Fruit fly (Drosophila melanogaster): ENCODE data around the gene CG4462.

Gene CG4462

DNA sequence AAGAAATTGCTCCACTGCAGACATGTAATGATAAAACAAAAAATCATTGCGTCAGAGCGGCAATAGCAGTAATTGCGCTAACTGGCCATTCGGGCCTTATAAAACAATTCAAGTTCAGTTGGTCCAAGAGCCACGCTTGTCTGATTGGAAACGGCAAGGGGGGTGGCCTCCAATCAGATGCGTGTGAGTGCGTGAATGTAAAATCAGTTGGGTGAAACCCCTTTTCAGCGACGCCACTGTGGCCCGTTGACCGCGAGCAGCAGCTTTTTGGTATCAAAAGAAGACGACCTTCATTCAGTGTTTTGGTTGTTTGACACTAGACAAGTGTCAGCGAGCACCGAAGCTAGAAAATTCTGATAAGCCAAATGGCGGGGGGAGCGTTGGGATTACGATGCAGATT is 22.8 kb downstream of the CG4462 start:
- TF ChIP-seq insv (optimal IDR thresholded peaks at IDR 0.05) (no peak), Sin3A (optimal IDR thresholded peaks at IDR 0.05) (no peak), ttk (optimal IDR thresholded peaks at IDR 0.05) (no peak), psq (optimal IDR thresholded peaks at IDR 0.05) (no peak), h (optimal IDR thresholded peaks at IDR 0.05) (no peak), Myc (optimal IDR thresholded peaks at IDR 0.05) (no peak)

DNA sequence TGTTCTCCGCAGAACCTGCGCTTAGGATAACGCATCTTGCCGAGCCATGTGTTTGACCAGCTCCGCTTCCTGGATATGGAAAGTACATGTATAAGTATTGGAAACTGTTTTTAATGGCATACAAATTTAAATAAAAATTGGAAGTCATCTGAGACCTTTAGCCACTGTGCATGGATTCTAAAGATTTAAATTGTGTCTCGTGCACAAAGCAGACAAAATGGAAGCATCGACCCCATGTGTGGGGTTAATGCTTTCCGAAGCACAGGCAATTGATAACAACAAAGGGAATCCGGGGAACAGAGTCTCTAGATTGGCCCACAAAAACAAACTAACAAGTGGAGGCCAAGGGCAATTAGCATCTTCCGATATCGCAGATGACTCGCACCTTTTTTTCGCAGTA is 23.4 kb downstream of the CG4462 start:
- TF ChIP-seq psq (optimal IDR thresholded peaks at IDR 0.05) (no peak), insv (optimal IDR thresholded peaks at IDR 0.05) (no peak), Myc (optimal IDR thresholded peaks at IDR 0.05) (no peak), ttk (optimal IDR thresholded peaks at IDR 0.05) (no peak), Sin3A (optimal IDR thresholded peaks at IDR 0.05) (no peak), h (optimal IDR thresholded peaks at IDR 0.05) (no peak)

- TF ChIP-seq Myc (optimal IDR thresholded peaks at IDR 0.05) = no peak
- no peak for TF ChIP-seq psq (optimal IDR thresholded peaks at IDR 0.05)
- TF ChIP-seq Sin3A (optimal IDR thresholded peaks at IDR 0.05) = no peak
- no peak for TF ChIP-seq h (optimal IDR thresholded peaks at IDR 0.05)
- no peak for TF ChIP-seq insv (optimal IDR thresholded peaks at IDR 0.05)
- TF ChIP-seq ttk (optimal IDR thresholded peaks at IDR 0.05) = no peak
Measured at dm6 chr3R:19895305-19895704, 29.9 kb downstream of the CG4462 start.

dm6 chr3R:19892046-19892445 is 33.1 kb downstream of the CG4462 start:
- TF ChIP-seq Sin3A (optimal IDR thresholded peaks at IDR 0.05) (no peak), insv (optimal IDR thresholded peaks at IDR 0.05) (no peak), psq (optimal IDR thresholded peaks at IDR 0.05) (no peak), h (optimal IDR thresholded peaks at IDR 0.05) (no peak), Myc (optimal IDR thresholded peaks at IDR 0.05) (no peak), ttk (optimal IDR thresholded peaks at IDR 0.05) (no peak)

DNA sequence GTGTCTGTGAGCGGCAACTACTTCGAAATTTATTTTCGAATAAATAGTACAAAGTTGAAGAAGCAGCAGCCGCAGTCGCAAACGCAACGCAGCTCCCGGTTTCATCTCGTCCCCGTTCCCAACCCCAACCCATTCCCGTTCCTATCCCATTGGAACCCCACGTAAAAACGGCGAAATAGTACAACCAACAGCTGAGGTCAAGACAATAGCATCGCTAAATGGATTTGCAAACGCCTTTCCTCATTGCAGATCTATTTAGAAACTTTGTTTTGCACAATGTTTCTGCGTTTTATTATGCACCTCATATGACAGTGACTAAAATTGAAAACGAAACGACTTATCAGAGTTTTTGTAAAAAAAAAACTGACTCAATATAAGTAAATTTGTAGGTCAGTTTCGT is 33.8 kb downstream of the CG4462 start:
- no peak for TF ChIP-seq psq (optimal IDR thresholded peaks at IDR 0.05)
- no peak for TF ChIP-seq Myc (optimal IDR thresholded peaks at IDR 0.05)
- TF ChIP-seq h (optimal IDR thresholded peaks at IDR 0.05) = no peak
- TF ChIP-seq Sin3A (optimal IDR thresholded peaks at IDR 0.05) = no peak
- TF ChIP-seq ttk (optimal IDR thresholded peaks at IDR 0.05) = no peak
- TF ChIP-seq insv (optimal IDR thresholded peaks at IDR 0.05) = no peak

DNA sequence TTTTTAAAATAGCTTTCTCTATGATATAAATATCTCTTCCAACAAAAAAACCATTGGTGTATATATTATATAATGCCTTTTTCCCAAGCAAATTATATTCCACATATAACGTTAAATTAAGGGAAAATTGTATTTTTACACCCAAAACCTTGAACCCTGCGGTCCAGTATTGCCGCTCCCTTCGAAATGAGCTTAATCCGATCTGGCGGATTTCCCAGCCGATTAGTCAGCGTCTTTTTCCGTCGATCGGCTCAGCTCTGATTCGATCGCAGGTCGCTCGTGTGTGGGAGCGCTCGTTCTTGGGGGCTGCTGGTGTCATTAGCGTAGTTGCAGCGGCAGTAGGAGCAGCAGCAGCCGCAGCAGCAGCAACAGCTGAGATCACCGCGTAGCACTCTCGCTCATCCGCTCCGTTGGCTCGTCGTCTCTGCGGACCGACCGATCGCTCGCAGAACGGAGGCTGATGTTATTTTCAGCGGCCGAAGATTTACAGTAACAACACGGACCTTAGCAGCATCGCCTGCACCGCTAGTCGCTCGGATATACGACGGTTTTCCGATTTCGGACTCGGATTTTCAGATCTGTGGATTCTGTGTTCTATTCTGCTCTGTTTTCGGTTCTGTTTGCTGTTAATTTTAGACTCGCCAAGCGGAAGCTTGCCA is 34.7 kb downstream of the CG4462 start, which contains the start of gene CG4733:
TSS of gene CG4733 (plus strand) at position 350 of the 659 bp plus-strand sequence.
- TF ChIP-seq h (optimal IDR thresholded peaks at IDR 0.05) = no peak
- TF ChIP-seq Myc (optimal IDR thresholded peaks at IDR 0.05) = no peak
- no peak for TF ChIP-seq psq (optimal IDR thresholded peaks at IDR 0.05)
- no peak for TF ChIP-seq Sin3A (optimal IDR thresholded peaks at IDR 0.05)
- TF ChIP-seq insv (optimal IDR thresholded peaks at IDR 0.05) = no peak
- TF ChIP-seq ttk (optimal IDR thresholded peaks at IDR 0.05) = no peak

DNA sequence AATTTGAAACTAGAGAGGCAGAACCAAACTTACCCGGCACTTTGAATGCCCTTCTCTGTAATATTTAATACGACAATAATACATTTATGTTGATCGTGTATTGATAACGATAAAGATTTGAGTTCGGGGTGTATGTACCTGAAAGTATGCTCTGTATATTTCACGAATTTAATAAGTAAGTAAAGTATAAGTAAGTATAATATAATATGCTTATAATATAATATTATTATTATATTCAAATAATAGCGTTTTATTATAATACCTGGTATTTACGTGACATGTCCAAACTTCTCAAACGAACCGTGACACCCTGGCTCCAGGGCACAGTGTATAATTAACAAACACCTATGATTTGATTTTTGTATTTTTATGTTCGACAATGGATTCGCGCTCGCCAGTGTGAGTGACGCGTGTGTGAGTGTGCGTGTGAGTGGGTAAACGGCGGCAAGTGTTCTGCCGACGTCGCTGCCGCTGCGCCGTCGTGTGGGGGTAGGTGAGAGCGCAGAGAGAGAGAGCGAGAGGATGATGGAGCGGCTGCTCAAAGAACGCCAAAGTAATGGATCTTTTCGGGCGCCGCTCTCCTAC is 35.5 kb downstream of the CG4462 start:
- TF ChIP-seq Sin3A (optimal IDR thresholded peaks at IDR 0.05) (no peak), insv (optimal IDR thresholded peaks at IDR 0.05) (no peak), psq (optimal IDR thresholded peaks at IDR 0.05) (no peak), Myc (optimal IDR thresholded peaks at IDR 0.05) (no peak), h (optimal IDR thresholded peaks at IDR 0.05) (no peak), ttk (optimal IDR thresholded peaks at IDR 0.05) (no peak)

dm6 chr3R:19888156-19888784 is 36.9 kb downstream of the CG4462 start, which contains the start of gene ninaE:
TSS of gene ninaE (minus strand) at chr3R:19888206.
- no peak for TF ChIP-seq Sin3A (optimal IDR thresholded peaks at IDR 0.05)
- no peak for TF ChIP-seq Myc (optimal IDR thresholded peaks at IDR 0.05)
- no peak for TF ChIP-seq h (optimal IDR thresholded peaks at IDR 0.05)
- TF ChIP-seq ttk (optimal IDR thresholded peaks at IDR 0.05) = no peak
- TF ChIP-seq psq (optimal IDR thresholded peaks at IDR 0.05) = no peak
- no peak for TF ChIP-seq insv (optimal IDR thresholded peaks at IDR 0.05)

dm6 chr3R:19880431-19880939 is 44.7 kb downstream of the CG4462 start:
- TF ChIP-seq ttk (optimal IDR thresholded peaks at IDR 0.05) (no peak), h (optimal IDR thresholded peaks at IDR 0.05) (no peak), psq (optimal IDR thresholded peaks at IDR 0.05) (no peak), insv (optimal IDR thresholded peaks at IDR 0.05) (no peak), Myc (optimal IDR thresholded peaks at IDR 0.05) (no peak), Sin3A (optimal IDR thresholded peaks at IDR 0.05) (no peak)

DNA sequence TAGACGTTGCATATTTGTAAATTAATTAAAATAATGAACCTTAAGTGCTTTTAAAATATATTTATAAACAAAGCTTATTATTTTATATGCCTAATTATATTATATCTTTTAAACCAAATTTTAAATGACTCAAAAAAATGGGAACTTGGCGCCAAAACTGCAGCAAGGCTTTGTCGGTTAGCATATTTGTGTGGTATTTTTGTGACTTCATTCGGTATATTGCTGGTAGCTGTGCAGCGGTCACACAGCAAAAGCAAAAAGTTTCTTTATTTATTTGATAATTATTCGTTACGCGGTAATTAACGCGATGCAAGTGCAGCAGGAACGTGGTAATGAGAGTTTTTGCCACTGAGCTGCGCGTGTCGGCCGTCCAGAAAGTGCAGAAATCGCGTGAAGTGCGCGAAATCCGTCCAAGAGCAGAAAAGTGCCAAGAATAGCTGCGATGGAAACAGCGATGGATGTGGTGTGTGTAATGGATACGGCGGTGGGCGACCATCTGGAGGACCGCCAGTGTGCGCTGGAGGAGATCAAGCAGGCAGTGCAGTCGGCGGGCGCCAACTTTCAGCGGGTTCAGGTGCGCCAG is 45.6 kb downstream of the CG4462 start, which contains the start of gene Ask1:
TSS of gene Ask1 (plus strand) at position 250 of the 583 bp plus-strand sequence.
- no peak for TF ChIP-seq psq (optimal IDR thresholded peaks at IDR 0.05)
- no peak for TF ChIP-seq Myc (optimal IDR thresholded peaks at IDR 0.05)
- no peak for TF ChIP-seq insv (optimal IDR thresholded peaks at IDR 0.05)
- TF ChIP-seq h (optimal IDR thresholded peaks at IDR 0.05) = no peak
- no peak for TF ChIP-seq ttk (optimal IDR thresholded peaks at IDR 0.05)
- TF ChIP-seq Sin3A (optimal IDR thresholded peaks at IDR 0.05) = no peak

DNA sequence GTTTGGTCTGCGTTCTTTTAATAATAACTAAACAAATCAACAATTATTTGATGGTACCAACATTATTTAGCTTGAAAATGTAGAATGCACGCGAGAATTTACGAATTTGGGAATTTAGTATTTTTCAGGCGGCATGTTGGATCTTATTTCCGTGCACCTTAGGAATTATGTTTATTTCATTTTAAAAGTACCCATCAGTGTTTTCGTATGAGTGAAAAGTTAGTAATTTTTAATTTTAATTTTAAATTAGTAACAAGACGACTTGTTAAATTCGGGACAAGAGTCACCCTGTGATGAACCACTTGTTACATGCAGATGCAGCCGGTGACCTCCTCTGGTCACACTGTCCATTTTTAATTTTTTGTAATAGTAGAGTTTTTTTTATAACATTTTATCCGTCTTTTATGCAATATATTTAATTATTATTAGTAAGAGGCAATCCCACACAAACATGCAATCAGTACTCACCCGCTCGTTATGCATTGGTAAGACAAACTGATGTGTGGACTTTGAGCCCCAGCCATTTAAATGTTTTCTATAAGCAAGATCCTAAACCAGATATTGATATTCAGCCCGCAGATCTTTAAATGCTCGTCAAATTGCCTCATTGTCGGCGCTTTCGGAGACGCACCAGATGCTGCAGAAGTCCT is 47.6 kb downstream of the CG4462 start, which contains the start of the genes CG17186 and Arc42:
TSS of gene CG17186 (minus strand) at position 88 of the 650 bp plus-strand sequence.
TSS of gene Arc42 (plus strand) at position 311 of the 650 bp plus-strand sequence.
- TF ChIP-seq Myc (optimal IDR thresholded peaks at IDR 0.05) (no peak), ttk (optimal IDR thresholded peaks at IDR 0.05) (no peak), insv (optimal IDR thresholded peaks at IDR 0.05) (no peak), h (optimal IDR thresholded peaks at IDR 0.05) (no peak), Sin3A (optimal IDR thresholded peaks at IDR 0.05) (no peak)

All from Kc167 (cell line).